Worm (Caenorhabditis elegans) whole organism, mixed stage, embryonic: ENCODE data around the gene lpd-9.

Experiments used
- blmp-1 ChIP-seq: fragments of 150-350 bp; optimal IDR thresholded peaks from 2 replicates; lab custom pipeline; 2014; ENCODE audit warnings: missing biosample characterization, missing genetic modification characterization
- elt-1 ChIP-seq: sonication (generic microtip); optimal IDR thresholded peaks from 2 replicates; lab custom pipeline; 2017; ENCODE audit warnings: missing genetic modification characterization, mild to moderate bottlenecking, missing compliant biosample characterization, antibody characterized with exemption, moderate library complexity, borderline replicate concordance; ENCODE audit not compliant: insufficient read depth
- mab-5 ChIP-seq: fragments of 150-350 bp; optimal IDR thresholded peaks from 2 replicates; lab custom pipeline; 2014; ENCODE audit warnings: missing biosample characterization, missing genetic modification characterization
- nhr-237 ChIP-seq: fragments of 150-350 bp; optimal IDR thresholded peaks from 2 replicates; lab custom pipeline; 2014; ENCODE audit warnings: missing biosample characterization, missing genetic modification characterization
- nhr-76 ChIP-seq: sonication (generic microtip); optimal IDR thresholded peaks from 2 replicates; lab custom pipeline; 2017; ENCODE audit warnings: missing biosample characterization, missing genetic modification characterization
- snpc-4 ChIP-seq: fragments of 150-350 bp; optimal IDR thresholded peaks from 2 replicates; lab custom pipeline; 2014; ENCODE audit warnings: missing biosample characterization, missing genetic modification characterization
- sptf-1 ChIP-seq: sonication (generic microtip); optimal IDR thresholded peaks from 2 replicates; lab custom pipeline; 2017; ENCODE audit warnings: mild to moderate bottlenecking, missing genetic modification characterization, moderate library complexity, missing compliant biosample characterization
- unc-39 ChIP-seq: fragments of 150-350 bp; optimal IDR thresholded peaks from 2 replicates; lab custom pipeline; 2014; ENCODE audit warnings: missing biosample characterization, missing genetic modification characterization

DNA sequence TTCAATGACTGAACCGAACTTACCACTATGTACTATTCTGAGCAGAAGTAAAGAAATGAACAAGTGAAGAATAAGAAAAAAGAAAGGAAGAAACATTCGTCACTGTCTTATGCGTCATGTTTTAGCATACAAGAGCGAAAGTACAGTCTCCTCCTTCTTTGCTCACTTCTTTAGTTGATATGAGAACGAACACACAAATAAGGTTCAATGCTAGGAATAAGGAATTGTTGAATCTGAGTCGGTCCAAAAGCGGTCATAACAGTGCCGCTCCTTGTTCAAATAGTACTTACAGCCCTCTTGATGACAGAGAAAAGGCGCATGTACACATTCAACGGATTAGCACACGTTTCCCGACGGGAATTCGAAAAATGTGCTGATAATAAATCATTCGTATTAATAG is 40.0 kb upstream of the lpd-9 start, which contains the start of gene F25D1.8:
- no peak for TF ChIP-seq mab-5 (tag; lab: Kevin White, UChicago)
- no peak for TF ChIP-seq snpc-4 (tag; lab: Kevin White, UChicago)
- no peak for TF ChIP-seq sptf-1 (tag; lab: Kevin White, UChicago)
- no peak for TF ChIP-seq elt-1 (tag; lab: Kevin White, UChicago)
- TF ChIP-seq blmp-1 (tag; lab: Kevin White, UChicago), result no peak
- no peak for TF ChIP-seq nhr-76
- no peak for TF ChIP-seq unc-39 (tag; lab: Kevin White, UChicago)
- TF ChIP-seq nhr-237, result no peak
